Fruit fly (Drosophila melanogaster) S2 (cell line): ENCODE results near the gene Taf11.

Source experiments
- CG8478 ChIP-seq: fragments of >200 bp; optimal IDR thresholded peaks from 2 replicates; lab custom pipeline; 2018
- CTCF ChIP-seq, 2 experiments: fragments of >200 bp; optimal IDR thresholded peaks; 2 replicates each; lab custom pipeline; 2018

DNA sequence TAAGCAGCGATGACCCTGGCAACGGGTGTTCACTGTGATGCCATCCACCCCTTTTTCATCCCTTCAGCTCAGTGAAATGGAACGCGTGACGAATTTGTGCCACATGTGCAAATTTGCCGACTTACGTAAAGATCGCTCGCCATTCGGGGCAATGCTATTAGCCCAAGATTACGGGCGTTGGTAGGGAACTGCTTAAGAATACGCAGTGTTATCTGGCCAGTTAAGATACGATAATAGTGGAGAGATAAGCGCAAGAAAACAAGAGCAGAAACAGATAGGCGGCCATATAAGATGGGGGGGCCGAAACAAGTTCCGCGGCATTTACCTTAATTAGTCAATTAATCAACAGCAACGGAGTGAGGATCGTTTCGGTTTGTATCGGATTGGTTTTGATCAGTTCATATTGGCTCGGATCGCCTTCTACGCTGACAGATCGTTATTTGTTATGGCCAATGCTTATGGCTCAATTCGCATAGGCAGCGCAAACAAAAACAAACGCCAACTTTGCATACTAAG, 22.9 kb upstream of the Taf11 start:
- TF ChIP-seq CTCF (optimal IDR thresholded peaks at IDR 0.05; lab: Kevin White, UChicago) (no peak), CG8478 (lab: Kevin White, UChicago) (no peak)
